Fruit fly (Drosophila melanogaster): Measurements from ENCODE around the gene CG7488.
A peak's percentile ranks its signal among the peaks of the same experiment; 100 is the strongest.

CG7488 gene

DNA sequence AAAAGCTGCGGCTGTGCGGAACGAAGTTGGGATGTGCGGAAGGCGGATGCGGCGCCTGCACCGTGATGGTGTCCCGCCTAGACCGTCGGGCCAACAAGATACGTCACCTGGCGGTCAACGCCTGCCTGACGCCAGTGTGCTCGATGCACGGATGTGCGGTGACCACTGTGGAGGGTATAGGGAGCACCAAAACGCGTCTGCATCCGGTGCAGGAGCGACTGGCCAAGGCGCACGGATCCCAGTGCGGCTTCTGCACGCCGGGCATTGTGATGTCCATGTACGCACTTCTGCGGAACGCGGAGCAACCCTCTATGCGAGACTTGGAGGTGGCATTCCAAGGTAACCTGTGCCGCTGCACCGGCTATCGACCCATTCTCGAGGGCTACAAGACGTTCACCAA lies 38.2 kb downstream of the CG7488 start:
- TF ChIP-seq Hr78 (GFP tag; optimal IDR thresholded peaks at IDR 0.05) (no peak), GATAd (GFP tag; optimal IDR thresholded peaks at IDR 0.05) (no peak), Mio (GFP tag; optimal IDR thresholded peaks at IDR 0.05) (no peak), pan (optimal IDR thresholded peaks at IDR 0.05) (no peak), usp (GFP tag; optimal IDR thresholded peaks at IDR 0.05) (no peak), Sp1 (GFP tag; optimal IDR thresholded peaks at IDR 0.05) (no peak), N (GFP tag; optimal IDR thresholded peaks at IDR 0.05) (no peak), fru (GFP tag; optimal IDR thresholded peaks at IDR 0.05) (no peak), sage (GFP tag; optimal IDR thresholded peaks at IDR 0.05) (no peak), woc (GFP tag; optimal IDR thresholded peaks at IDR 0.05) (no peak), rgr (GFP tag; optimal IDR thresholded peaks at IDR 0.05) (no peak), Vsx2 (GFP tag; optimal IDR thresholded peaks at IDR 0.05; ENCODE audit: partially characterized antibody) (no peak), Hr83 (GFP tag; optimal IDR thresholded peaks at IDR 0.05; ENCODE audit: poor library complexity, severe bottlenecking) (no peak), dl (GFP tag; optimal IDR thresholded peaks at IDR 0.05; ENCODE audit: insufficient read depth in 1 of 2, partially characterized antibody in 2 of 2) (no peak), Dif (GFP tag; optimal IDR thresholded peaks at IDR 0.05; ENCODE audit: partially characterized antibody) (no peak), Hnf4 (GFP tag; optimal IDR thresholded peaks at IDR 0.05) (no peak)

DNA sequence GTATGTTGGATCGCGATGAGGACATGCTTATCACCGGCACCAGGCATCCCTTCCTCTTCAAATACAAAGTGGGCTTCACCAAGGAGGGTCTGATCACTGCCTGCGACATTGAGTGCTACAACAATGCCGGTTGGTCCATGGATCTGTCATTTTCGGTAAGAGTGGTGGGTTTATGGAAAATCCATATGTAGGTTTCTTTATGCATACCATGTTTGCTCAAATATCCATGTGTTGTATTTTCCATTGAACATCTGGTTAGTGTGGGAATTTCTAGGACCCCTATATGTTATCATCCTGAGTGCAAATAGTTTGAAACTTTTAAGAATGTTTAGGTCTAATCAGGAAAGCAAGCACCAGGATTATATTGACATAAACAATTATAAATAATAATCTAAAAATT lies 40.6 kb downstream of the CG7488 start:
- TF ChIP-seq Rel (GFP tag; optimal IDR thresholded peaks at IDR 0.05) (no peak), Rel (tag; optimal IDR thresholded peaks at IDR 0.05) (no peak), woc (GFP tag; optimal IDR thresholded peaks at IDR 0.05) (no peak), Mio (GFP tag; optimal IDR thresholded peaks at IDR 0.05) (no peak), sv (GFP tag; optimal IDR thresholded peaks at IDR 0.05) (no peak), Vsx2 (GFP tag; optimal IDR thresholded peaks at IDR 0.05; ENCODE audit: partially characterized antibody) (no peak), Dif (GFP tag; optimal IDR thresholded peaks at IDR 0.05; ENCODE audit: partially characterized antibody) (no peak), Jra (GFP tag; optimal IDR thresholded peaks at IDR 0.05) (no peak), CG9705 (GFP tag; optimal IDR thresholded peaks at IDR 0.05) (no peak), foxo (GFP tag; optimal IDR thresholded peaks at IDR 0.05) (no peak), Hr83 (GFP tag; optimal IDR thresholded peaks at IDR 0.05; ENCODE audit: poor library complexity, severe bottlenecking) (no peak), HLH106 (tag; optimal IDR thresholded peaks at IDR 0.05) (no peak), dsf (GFP tag; optimal IDR thresholded peaks at IDR 0.05; ENCODE audit: borderline replicate concordance) (no peak), jim (GFP tag; optimal IDR thresholded peaks at IDR 0.05) (no peak), Abd-B (GFP tag; optimal IDR thresholded peaks at IDR 0.05) (no peak), ey (GFP tag; optimal IDR thresholded peaks at IDR 0.05) (no peak), CG32264 (GFP tag; optimal IDR thresholded peaks at IDR 0.05) (no peak)

DNA sequence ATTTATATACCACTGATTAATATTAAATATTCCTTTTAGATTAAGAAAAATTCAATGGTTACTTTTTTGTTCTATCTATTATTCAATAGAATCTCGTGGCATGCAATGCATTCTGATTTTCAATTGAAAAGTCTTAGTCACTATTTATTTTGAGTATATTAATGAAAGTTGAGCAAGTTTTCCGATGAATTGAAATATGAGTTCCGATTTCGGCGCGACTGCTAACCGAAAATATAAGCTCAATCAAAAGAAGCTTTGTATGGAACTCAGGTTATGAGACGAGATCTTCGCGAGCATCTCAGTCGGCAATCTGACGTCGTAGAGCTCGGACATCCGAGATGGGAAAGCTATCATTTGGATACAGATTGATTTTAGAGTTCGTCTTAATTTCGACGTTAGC lies 42.7 kb downstream of the CG7488 start, which contains the start of gene CG11668:
Gene CG11668 (plus strand): TSS at position 301 of the 400 bp plus-strand sequence.
- no peak for TF ChIP-seq Sp1 (GFP tag; optimal IDR thresholded peaks at IDR 0.05)
- TF ChIP-seq Dfd (GFP tag; optimal IDR thresholded peaks at IDR 0.05), result no peak
- no peak for TF ChIP-seq Abd-B (GFP tag; optimal IDR thresholded peaks at IDR 0.05)
- TF ChIP-seq CG32264 (GFP tag; optimal IDR thresholded peaks at IDR 0.05), result no peak
- TF ChIP-seq Jra (GFP tag; optimal IDR thresholded peaks at IDR 0.05), result no peak
- no peak for TF ChIP-seq h (GFP tag; optimal IDR thresholded peaks at IDR 0.05)
- TF ChIP-seq sage (GFP tag; optimal IDR thresholded peaks at IDR 0.05), result no peak
- TF ChIP-seq dsf (GFP tag; optimal IDR thresholded peaks at IDR 0.05; ENCODE audit: borderline replicate concordance), result no peak

DNA sequence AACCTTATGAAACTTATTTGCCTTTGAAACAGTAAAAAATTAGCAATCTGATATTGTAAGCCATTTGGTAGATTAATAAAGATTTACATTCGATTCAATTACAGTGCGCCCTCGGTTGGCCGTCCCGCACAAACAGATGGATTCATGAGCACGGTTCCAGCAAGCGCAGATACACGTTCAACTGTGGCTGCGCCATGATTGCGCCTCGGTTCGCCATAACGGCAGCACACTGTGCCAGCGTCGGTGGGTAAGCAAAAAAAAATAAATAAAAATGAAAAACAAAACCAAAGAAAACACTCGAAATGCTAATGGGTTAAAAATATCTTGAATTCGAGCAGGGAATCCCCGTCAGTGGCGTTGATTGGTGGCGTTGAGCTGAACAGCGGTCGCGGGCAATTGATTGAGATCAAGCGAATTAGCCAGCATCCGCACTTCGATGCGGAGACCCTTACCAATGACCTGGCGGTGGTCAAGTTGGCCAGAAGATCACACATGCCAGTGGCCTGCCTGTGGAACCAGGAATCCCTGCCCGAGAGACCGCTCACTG lies 43.7 kb downstream of the CG7488 start:
- TF ChIP-seq jim (GFP tag; optimal IDR thresholded peaks at IDR 0.05) (peak; percentile 82), dsf (GFP tag; optimal IDR thresholded peaks at IDR 0.05; ENCODE audit: borderline replicate concordance) (no peak), Hnf4 (GFP tag; optimal IDR thresholded peaks at IDR 0.05) (no peak), Rel (GFP tag; optimal IDR thresholded peaks at IDR 0.05) (no peak), Rel (tag; optimal IDR thresholded peaks at IDR 0.05) (peak; percentile 92), h (GFP tag; optimal IDR thresholded peaks at IDR 0.05) (peak; percentile 35), ey (GFP tag; optimal IDR thresholded peaks at IDR 0.05) (peak; percentile 23), br (GFP tag; optimal IDR thresholded peaks at IDR 0.05) (peak; percentile 29), fru (GFP tag; optimal IDR thresholded peaks at IDR 0.05) (peak; percentile 25), dl (GFP tag; optimal IDR thresholded peaks at IDR 0.05; ENCODE audit: insufficient read depth in 1 of 2, partially characterized antibody in 2 of 2) (no peak), HLH106 (tag; optimal IDR thresholded peaks at IDR 0.05) (peak; percentile 21), woc (GFP tag; optimal IDR thresholded peaks at IDR 0.05) (no peak)

Data from whole organism, wandering third instar larva.